Worm (Caenorhabditis elegans): ENCODE data around the gene ddx-35.

Gene ddx-35

ce11 chrIII:1591681-1592080 is 37.4 kb upstream of the ddx-35 start:
- TF ChIP-seq ceh-40 (GFP tag; IDR thresholded peaks at IDR 0.05) (no peak), hmg-1.2 (GFP tag; IDR thresholded peaks at IDR 0.05) (peak; percentile 91)

DNA sequence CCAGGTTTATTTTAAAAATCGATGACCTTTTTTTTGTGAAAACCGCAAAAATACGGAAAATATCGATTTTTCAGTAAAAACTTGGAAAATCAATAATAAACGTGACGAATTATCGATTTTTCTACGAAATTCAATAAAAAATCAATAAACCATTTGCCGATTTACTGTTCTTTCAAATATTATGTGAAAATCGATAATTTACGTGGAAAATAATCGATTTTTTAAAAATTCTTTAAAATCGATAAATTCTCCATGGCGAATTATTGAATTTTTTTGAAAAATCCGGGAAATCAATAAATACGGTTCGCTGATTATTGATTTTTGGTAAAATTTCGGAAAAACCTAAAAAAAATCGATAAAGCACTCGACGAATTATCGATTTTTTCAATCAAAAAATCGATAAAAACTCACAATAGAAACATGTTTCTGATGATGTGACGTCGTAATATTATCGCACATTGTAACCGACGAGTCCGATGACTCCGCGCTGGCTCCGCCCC is 30.0 kb upstream of the ddx-35 start:
- TF ChIP-seq ama-1 (optimal IDR thresholded peaks at IDR 0.05) (no peak), ama-1 (GFP tag; optimal IDR thresholded peaks at IDR 0.05) (no peak), D2030.7 (GFP tag; IDR thresholded peaks at IDR 0.05) (no peak), lag-1 (GFP tag; IDR thresholded peaks at IDR 0.05) (no peak)

ce11 chrIII:1583529-1583928 is 29.3 kb upstream of the ddx-35 start:
- TF ChIP-seq akir-1 (GFP tag; optimal IDR thresholded peaks at IDR 0.05) (no peak), B0019.2 (GFP tag; conservative IDR thresholded peaks at IDR 0.05) (no peak), T26A5.8 (tag; optimal IDR thresholded peaks at IDR 0.05) (no peak)

ce11 chrIII:1580142-1580541 is 25.9 kb upstream of the ddx-35 start:
- no peak for TF ChIP-seq F57A8.1 (GFP tag; optimal IDR thresholded peaks at IDR 0.05)
- TF ChIP-seq C17E4.6 (GFP tag; IDR thresholded peaks at IDR 0.05), result no peak
- TF ChIP-seq ZK185.1 (tag; optimal IDR thresholded peaks at IDR 0.05; ENCODE audit: poor library complexity, severe bottlenecking), result no peak
- TF ChIP-seq sdz-38 (tag; optimal IDR thresholded peaks at IDR 0.05), result no peak
- no peak for TF ChIP-seq xnd-1 (tag; optimal IDR thresholded peaks at IDR 0.05)
- TF ChIP-seq Y53F4B.3 (GFP tag; IDR thresholded peaks at IDR 0.05), result no peak
- no peak for TF ChIP-seq mes-4 (tag; optimal IDR thresholded peaks at IDR 0.05)
- no peak for TF ChIP-seq gei-17 (GFP tag; optimal IDR thresholded peaks at IDR 0.05)
- TF ChIP-seq B0261.1 (tag; optimal IDR thresholded peaks at IDR 0.05), result no peak
- TF ChIP-seq ama-1 (optimal IDR thresholded peaks at IDR 0.05), result no peak
- no peak for TF ChIP-seq ama-1 (GFP tag; optimal IDR thresholded peaks at IDR 0.05)
- TF ChIP-seq lsy-27 (tag; optimal IDR thresholded peaks at IDR 0.05; ENCODE audit: borderline replicate concordance, insufficient read depth), result no peak
- TF ChIP-seq hmg-1.2 (GFP tag; IDR thresholded peaks at IDR 0.05), result no peak
- no peak for TF ChIP-seq lin-54 (GFP tag; optimal IDR thresholded peaks at IDR 0.05)

- TF ChIP-seq zfh-2 (GFP tag; conservative IDR thresholded peaks at IDR 0.05), result peak; percentile 54; the same call in 1 of the 2 replicates
- TF ChIP-seq F52B5.7 (tag; optimal IDR thresholded peaks at IDR 0.05), result no peak
These were observed 24.8 kb upstream of the ddx-35 start for ce11 chrIII:1579001-1579400.

DNA sequence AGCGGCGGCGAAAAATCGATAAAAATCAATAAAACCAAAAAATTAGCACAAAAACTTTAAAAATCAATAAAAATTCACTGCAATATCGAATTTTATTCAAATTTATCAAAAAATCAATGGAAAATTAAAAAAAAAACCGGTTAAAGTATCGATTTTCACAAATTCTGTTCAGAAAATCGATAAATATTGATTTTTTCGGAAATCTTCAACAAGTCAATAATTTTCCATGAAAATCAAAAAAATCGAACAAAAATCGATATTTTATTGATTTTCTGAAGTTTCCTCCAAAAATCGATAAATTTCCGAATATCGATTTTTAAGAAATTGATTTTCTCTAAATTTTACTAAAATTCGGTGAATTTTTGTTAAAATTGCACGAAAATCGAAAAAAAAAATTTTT is 24.3 kb upstream of the ddx-35 start:
- TF ChIP-seq ccch-3 (GFP tag; optimal IDR thresholded peaks at IDR 0.05) (no peak), rec-8 (tag; optimal IDR thresholded peaks at IDR 0.05) (no peak), ekl-4 (GFP tag; IDR thresholded peaks at IDR 0.05) (no peak), ama-1 (optimal IDR thresholded peaks at IDR 0.05) (no peak), ama-1 (GFP tag; optimal IDR thresholded peaks at IDR 0.05) (no peak), pbrm-1 (GFP tag; IDR thresholded peaks at IDR 0.05) (no peak), lin-54 (GFP tag; optimal IDR thresholded peaks at IDR 0.05) (no peak), Y95B8A.8 (GFP tag; IDR thresholded peaks at IDR 0.05) (no peak), zim-3 (tag; optimal IDR thresholded peaks at IDR 0.05) (no peak), snpc-1.3 (tag; optimal IDR thresholded peaks at IDR 0.05; ENCODE audit: insufficient read depth) (no peak), nhr-120 (GFP tag; IDR thresholded peaks at IDR 0.05) (no peak), nfya-2 (GFP tag; IDR thresholded peaks at IDR 0.05) (no peak), repo-1 (tag; optimal IDR thresholded peaks at IDR 0.05) (no peak), fkh-3 (tag; optimal IDR thresholded peaks at IDR 0.05) (no peak), mxl-1 (tag; optimal IDR thresholded peaks at IDR 0.05) (no peak), snpc-1.1 (tag; optimal IDR thresholded peaks at IDR 0.05; ENCODE audit: insufficient read depth) (no peak), unc-62 (GFP tag; optimal IDR thresholded peaks at IDR 0.05) (no peak), F57C9.4 (tag; optimal IDR thresholded peaks at IDR 0.05) (no peak), ztf-28 (GFP tag; IDR thresholded peaks at IDR 0.05) (no peak), efl-1 (GFP tag; optimal IDR thresholded peaks at IDR 0.05) (no peak), Y53F4B.3 (GFP tag; IDR thresholded peaks at IDR 0.05) (no peak)
